Worm (Caenorhabditis elegans) whole organism, early embryonic: ENCODE data around the gene ints-9.

ENCODE experiments used
- hnd-1 ChIP-seq: sonication (generic microtip); optimal IDR thresholded peaks from 2 replicates; lab custom pipeline; 2016; ENCODE audit warnings: missing genetic modification characterization, missing compliant biosample characterization
- tbx-11 ChIP-seq: fragments of 200-800 bp; sonication (Bioruptor generic); IDR thresholded peaks from 2 replicates; pipeline ENCODE4 v1.3.6; 2022; ENCODE audit warnings: missing genetic modification characterization, missing compliant biosample characterization

- no peak for TF ChIP-seq tbx-11 (GFP tag; lab: Robert Waterston, UW)
- TF ChIP-seq hnd-1 = no peak
These were observed 53.9 kb downstream of the ints-9 start, which contains the start of gene srd-30 for ce11 chrV:7629504-7629903.
